Worm (Caenorhabditis elegans) whole organism, early embryonic: ENCODE results near the gene srh-266.

Experiments used
- B0310.2 ChIP-seq: sonication (generic microtip); optimal IDR thresholded peaks from 2 replicates; lab custom pipeline; 2016; ENCODE audit warnings: mild to moderate bottlenecking, missing genetic modification characterization, missing compliant biosample characterization
- aly-1 ChIP-seq: sonication (generic microtip); optimal IDR thresholded peaks from 2 replicates; lab custom pipeline; 2016; ENCODE audit warnings: missing genetic modification characterization, missing compliant biosample characterization
- ama-1 ChIP-seq: fragments of 150-350 bp; optimal IDR thresholded peaks from 2 replicates; lab custom pipeline; 2014
- ceh-13 ChIP-seq: fragments of 200-800 bp; sonication (Bioruptor generic); optimal IDR thresholded peaks from 2 replicates; lab custom pipeline; 2018; ENCODE audit warnings: mild to moderate bottlenecking, missing genetic modification characterization, missing compliant biosample characterization
- ceh-36 ChIP-seq: sonication (generic microtip); optimal IDR thresholded peaks from 2 replicates; lab custom pipeline; 2016; ENCODE audit warnings: missing genetic modification characterization, inconsistent platforms, missing compliant biosample characterization
- ets-7 ChIP-seq: sonication (generic microtip); optimal IDR thresholded peaks from 2 replicates; lab custom pipeline; 2016; ENCODE audit warnings: missing genotype, missing genetic modification characterization, missing compliant biosample characterization
- flt-1 ChIP-seq: fragments of 200-800 bp; sonication (Bioruptor generic); IDR thresholded peaks from 2 replicates; pipeline ENCODE4 v1.3.6; 2022; ENCODE audit warnings: missing genetic modification characterization, missing compliant biosample characterization
- hnd-1 ChIP-seq: sonication (generic microtip); optimal IDR thresholded peaks from 2 replicates; lab custom pipeline; 2016; ENCODE audit warnings: missing genetic modification characterization, missing compliant biosample characterization
- sea-1 ChIP-seq: fragments of 200-800 bp; sonication (Bioruptor generic); conservative IDR thresholded peaks from 2 replicates; pipeline ENCODE4 v1.3.6; 2022; ENCODE audit warnings: missing genetic modification characterization, missing compliant biosample characterization
- tbx-11 ChIP-seq: fragments of 200-800 bp; sonication (Bioruptor generic); IDR thresholded peaks from 2 replicates; pipeline ENCODE4 v1.3.6; 2022; ENCODE audit warnings: missing genetic modification characterization, missing compliant biosample characterization
- tbx-37 ChIP-seq: fragments of 200-800 bp; sonication (Bioruptor generic); conservative IDR thresholded peaks from 2 replicates; pipeline ENCODE4 v1.3.6; 2022; ENCODE audit warnings: missing genetic modification reagents, missing genetic modification characterization, missing compliant biosample characterization
- tra-4 ChIP-seq: sonication (generic microtip); optimal IDR thresholded peaks from 2 replicates; lab custom pipeline; 2017; ENCODE audit warnings: missing genetic modification characterization, missing compliant biosample characterization

ce11 chrV:687384-687783 is 22.8 kb downstream of the srh-266 start, which contains the start of gene H25P19.1:
- TF ChIP-seq ceh-13 (GFP tag; lab: Kevin White, UChicago): no peak
- no peak for TF ChIP-seq tbx-37 (GFP tag; lab: Robert Waterston, UW)
- no peak for TF ChIP-seq ama-1 (lab: Kevin White, UChicago)
- TF ChIP-seq flt-1 (GFP tag; lab: Robert Waterston, UW): no peak
- TF ChIP-seq tra-4 (tag; lab: Kevin White, UChicago): no peak
- no peak for TF ChIP-seq ceh-36 (tag; lab: Kevin White, UChicago)
- no peak for TF ChIP-seq sea-1 (GFP tag; lab: Robert Waterston, UW)
- no peak for TF ChIP-seq hnd-1 (tag; lab: Kevin White, UChicago)
- no peak for TF ChIP-seq aly-1 (tag; lab: Kevin White, UChicago)
- TF ChIP-seq tbx-11: no peak
- no peak for TF ChIP-seq B0310.2 (tag; lab: Kevin White, UChicago)
- TF ChIP-seq ets-7: no peak
